ENCODE assay signal across 4 fruit fly cellular contexts in the genomic region with DNA sequence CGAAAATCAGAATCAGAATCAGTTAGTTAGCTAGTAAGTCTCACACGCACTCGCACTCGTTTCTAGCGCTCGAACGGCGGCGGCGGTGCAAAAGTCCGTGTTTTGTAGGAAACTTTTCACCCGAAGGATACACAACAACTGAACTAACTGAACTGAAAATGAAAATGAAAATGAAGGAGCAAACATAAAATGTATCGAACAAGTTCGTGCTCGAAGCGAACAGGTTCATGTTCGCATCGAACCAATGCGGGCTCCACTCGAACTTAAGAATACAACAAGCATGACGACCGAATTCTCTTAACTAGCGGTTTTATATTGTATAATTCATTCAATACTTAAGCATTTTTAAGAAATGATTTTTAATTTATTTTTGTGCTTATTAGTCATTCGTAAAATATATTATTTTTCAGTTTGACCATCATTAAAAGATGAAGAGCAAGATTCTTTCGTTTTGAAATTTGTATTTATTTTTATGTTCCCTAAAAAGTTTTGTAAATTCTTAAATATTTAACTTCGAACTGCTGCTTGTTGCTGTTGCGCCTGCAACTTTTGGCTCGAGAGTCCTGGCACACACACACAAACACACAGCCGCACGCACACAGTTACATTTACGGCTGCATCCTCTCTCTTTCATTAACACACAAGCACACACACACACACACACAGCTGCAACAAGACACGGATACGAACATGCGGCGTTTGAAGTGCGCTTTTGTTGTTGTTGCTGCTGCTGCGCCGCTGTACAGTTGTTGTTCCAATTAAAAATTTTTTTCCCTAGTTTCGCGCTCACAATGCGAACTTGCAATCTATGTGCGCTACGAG.
TF ChIP-seq lines count a peak whose summit lies in the region.

TSS of gene Tet (minus strand) at position 154 of the 822 bp plus-strand sequence.

- TF ChIP-seq CTCF in whole organism, embryonic (GFP tag; optimal IDR thresholded peaks at IDR 0.05; lab: Kevin White, UChicago), result no peak

TF ChIP-seq in whole organism, embryonic, 481 proteins besides CTCF, POLR2A, EP300 and RAD21 (continues in another document):
- TF ChIP-seq tna (GFP tag; IDR thresholded peaks at IDR 0.05; lab: Robert Waterston, UW; ENCODE audit: partially characterized antibody) (0 out of 2 replicates have a peak, but pooled peaks have one; percentile 10), vvl (GFP tag; IDR thresholded peaks at IDR 0.05; lab: Robert Waterston, UW) (no peak), CG2199 (GFP tag; IDR thresholded peaks at IDR 0.05; lab: Robert Waterston, UW) (peak; percentile 38; the same call in 1 of the 3 replicates), CG5180 (GFP tag; optimal IDR thresholded peaks at IDR 0.05; lab: Kevin White, UChicago) (peak; percentile 98), CG12391 (tag; optimal IDR thresholded peaks at IDR 0.05; lab: Kevin White, UChicago) (no peak), cg (GFP tag; optimal IDR thresholded peaks at IDR 0.05; lab: Kevin White, UChicago) (peak; percentile 78), Dfd (GFP tag; optimal IDR thresholded peaks at IDR 0.05; lab: Kevin White, UChicago) (peak in 1 of 2 experiments; percentile 76), z (GFP tag; IDR thresholded peaks at IDR 0.05; lab: Robert Waterston, UW) (0 out of 3 replicates have a peak, but pooled peaks have one; percentile 44), unc-4 (GFP tag; IDR thresholded peaks at IDR 0.05; lab: Robert Waterston, UW; ENCODE audit: partially characterized antibody) (no peak), CG4617 (GFP tag; optimal IDR thresholded peaks at IDR 0.05; lab: Kevin White, UChicago; ENCODE audit: borderline replicate concordance) (no peak), Myb (GFP tag; optimal IDR thresholded peaks at IDR 0.05; lab: Kevin White, UChicago) (no peak), CG10274 (GFP tag; optimal IDR thresholded peaks at IDR 0.05; lab: Kevin White, UChicago) (no peak), chm (GFP tag; IDR thresholded peaks at IDR 0.05; lab: Robert Waterston, UW) (0 out of 2 replicates have a peak, but pooled peaks have one; percentile 2), Chrac-16 (GFP tag; optimal IDR thresholded peaks at IDR 0.05; lab: Kevin White, UChicago) (no peak), Jarid2 (GFP tag; optimal IDR thresholded peaks at IDR 0.05; lab: Kevin White, UChicago) (peak; percentile 71), trem (tag; optimal IDR thresholded peaks at IDR 0.05; lab: Kevin White, UChicago) (peak; percentile 10), CG17912 (GFP tag; optimal IDR thresholded peaks at IDR 0.05; lab: Kevin White, UChicago) (no peak), CG4360 (GFP tag; IDR thresholded peaks at IDR 0.05; lab: Robert Waterston, UW) (peak; percentile 96)

TF ChIP-seq in whole organism, prepupa, 60 proteins besides CTCF, POLR2A, EP300 and RAD21:
- peak; percentile 34 for TF ChIP-seq Eip78C (GFP tag; lab: Kevin White, UChicago)
- no peak for TF ChIP-seq Hr39 (GFP tag; optimal IDR thresholded peaks at IDR 0.05; lab: Kevin White, UChicago)

TF ChIP-seq in whole organism, pupa, 21 proteins besides CTCF, POLR2A, EP300 and RAD21:
- TF ChIP-seq Pif1B (GFP tag; optimal IDR thresholded peaks at IDR 0.05; lab: Kevin White, UChicago) (no peak), Snoo (tag; optimal IDR thresholded peaks at IDR 0.05; lab: Kevin White, UChicago) (no peak), CG10348 (GFP tag; IDR thresholded peaks at IDR 0.05; lab: Robert Waterston, UW) (no peak), CG9948 (tag; optimal IDR thresholded peaks at IDR 0.05; lab: Kevin White, UChicago) (peak; percentile 23), Ets98B (GFP tag; IDR thresholded peaks at IDR 0.05; lab: Robert Waterston, UW) (no peak), fd96Ca (GFP tag; IDR thresholded peaks at IDR 0.05; lab: Robert Waterston, UW) (no peak), Pif1A (GFP tag; optimal IDR thresholded peaks at IDR 0.05; lab: Kevin White, UChicago) (no peak), CG17806 (tag; optimal IDR thresholded peaks at IDR 0.05; lab: Kevin White, UChicago) (no peak), CG32121 (GFP tag; IDR thresholded peaks at IDR 0.05; lab: Robert Waterston, UW) (no peak), CG8301 (tag; optimal IDR thresholded peaks at IDR 0.05; lab: Kevin White, UChicago) (no peak), CG13204 (GFP tag; optimal IDR thresholded peaks at IDR 0.05; lab: Kevin White, UChicago) (peak; percentile 28), CG4496 (GFP tag; IDR thresholded peaks at IDR 0.05; lab: Robert Waterston, UW) (no peak), CG14655 (GFP tag; optimal IDR thresholded peaks at IDR 0.05; lab: Kevin White, UChicago) (no peak), CG15710 (tag; optimal IDR thresholded peaks at IDR 0.05; lab: Kevin White, UChicago) (no peak)

TF ChIP-seq in whole organism, wandering third instar larva, 38 proteins besides CTCF, POLR2A, EP300 and RAD21:
- TF ChIP-seq dl (GFP tag; optimal IDR thresholded peaks at IDR 0.05; lab: Kevin White, UChicago; ENCODE audit: insufficient read depth in 1 of 2, partially characterized antibody in 2 of 2) (no peak), Dfd (GFP tag; optimal IDR thresholded peaks at IDR 0.05; lab: Kevin White, UChicago) (peak; percentile 27)
TF ChIP-seq in whole organism, wandering third instar larva: peak in this region for 1.
